Worm (Caenorhabditis elegans) whole organism, L1 larva: ENCODE data around the gene B0238.12.

ENCODE experiments used
- C04F5.9 ChIP-seq: sonication (generic microtip); optimal IDR thresholded peaks from 2 replicates; lab custom pipeline; 2016; ENCODE audit warnings: missing genetic modification characterization, missing compliant biosample characterization
- C34B4.2 ChIP-seq: sonication (generic microtip); optimal IDR thresholded peaks from 2 replicates; lab custom pipeline; 2017; ENCODE audit warnings: mild to moderate bottlenecking, missing genetic modification characterization, missing compliant biosample characterization
- aha-1 ChIP-seq: fragments of 150-350 bp; optimal IDR thresholded peaks from 2 replicates; lab custom pipeline; 2014; ENCODE audit warnings: missing biosample characterization, missing genetic modification characterization
- aly-2 ChIP-seq: fragments of 150-350 bp; optimal IDR thresholded peaks from 2 replicates; lab custom pipeline; 2014; ENCODE audit warnings: missing biosample characterization, missing genetic modification characterization
- ceh-8 ChIP-seq: fragments of 200-800 bp; sonication (Bioruptor generic); optimal IDR thresholded peaks from 2 replicates; lab custom pipeline; 2018; ENCODE audit warnings: mild to moderate bottlenecking, missing genetic modification characterization, moderate library complexity, missing compliant biosample characterization
- ceh-88 ChIP-seq: fragments of 200-800 bp; sonication (Bioruptor generic); IDR thresholded peaks from 2 replicates; pipeline ENCODE4 v1.3.6; 2022; ENCODE audit warnings: missing genetic modification characterization, missing compliant biosample characterization
- ceh-90 ChIP-seq: sonication (generic microtip); optimal IDR thresholded peaks from 2 replicates; lab custom pipeline; 2016; ENCODE audit warnings: missing genetic modification characterization, missing compliant biosample characterization
- dpl-1 ChIP-seq, 3 experiments: fragments of 150-350 bp in 2 of 3; sonication (generic microtip) in 1 of 3; optimal IDR thresholded peaks; 2 replicates each; lab custom pipeline; 2014 to 2017; ENCODE audit warnings: missing biosample characterization in 3 of 3, missing genetic modification characterization in 3 of 3, missing genetic modification reagents in 3 of 3
- dsc-1 ChIP-seq: sonication (generic microtip); optimal IDR thresholded peaks from 2 replicates; lab custom pipeline; 2016; ENCODE audit warnings: mild to moderate bottlenecking, missing genetic modification characterization, missing compliant biosample characterization
- egl-27 ChIP-seq, 2 experiments: fragments of 150-350 bp in 1 of 2; sonication (generic microtip); optimal IDR thresholded peaks; 3 replicates each; lab custom pipeline; 2017 to 2018; ENCODE audit warnings: missing biosample characterization in 2 of 2, missing genetic modification characterization in 2 of 2, missing genetic modification reagents in 2 of 2
- elt-2 ChIP-seq: sonication (generic microtip); optimal IDR thresholded peaks from 2 replicates; lab custom pipeline; 2016; ENCODE audit warnings: missing genetic modification characterization, mild to moderate bottlenecking, inconsistent platforms, missing compliant biosample characterization, missing genetic modification reagents
- fkh-4 ChIP-seq: sonication (generic microtip); optimal IDR thresholded peaks from 2 replicates; lab custom pipeline; 2016; ENCODE audit warnings: missing compliant biosample characterization, missing genetic modification characterization, borderline replicate concordance
- grh-1 ChIP-seq: fragments of 200-800 bp; sonication (Bioruptor generic); IDR thresholded peaks from 2 replicates; pipeline ENCODE4 v1.3.6; 2022; ENCODE audit warnings: missing genetic modification reagents, missing genetic modification characterization, missing compliant biosample characterization
- hpl-2 ChIP-seq: fragments of 150-350 bp; optimal IDR thresholded peaks from 2 replicates; lab custom pipeline; 2014; ENCODE audit warnings: missing biosample characterization, missing genetic modification reagents, missing genetic modification characterization
- isw-1 ChIP-seq: fragments of 200-800 bp; sonication (Bioruptor generic); IDR thresholded peaks from 2 replicates; pipeline ENCODE4 v1.3.6; 2022; ENCODE audit warnings: missing genetic modification characterization, missing compliant biosample characterization
- jun-1 ChIP-seq: fragments of 150-350 bp; optimal IDR thresholded peaks from 2 replicates; lab custom pipeline; 2014; ENCODE audit warnings: missing biosample characterization, missing genetic modification reagents, missing genetic modification characterization
- lin-13 ChIP-seq: fragments of 150-350 bp; optimal IDR thresholded peaks from 2 replicates; lab custom pipeline; 2014; ENCODE audit warnings: missing biosample characterization, missing genetic modification reagents, missing genetic modification characterization
- lin-14 ChIP-seq: fragments of 200-800 bp; sonication (Bioruptor generic); optimal IDR thresholded peaks from 2 replicates; lab custom pipeline; 2018; ENCODE audit warnings: mild to moderate bottlenecking, missing genetic modification characterization, moderate library complexity, missing compliant biosample characterization
- lin-35 ChIP-seq, 2 experiments: fragments of 150-350 bp; optimal IDR thresholded peaks; 2 replicates each; lab custom pipeline; 2014; ENCODE audit warnings: missing biosample characterization in 2 of 2, missing genetic modification characterization in 2 of 2, missing genetic modification reagents in 2 of 2
- lsy-2 ChIP-seq, 2 experiments: fragments of 150-350 bp; optimal IDR thresholded peaks; 2 replicates each; lab custom pipeline; 2014; ENCODE audit warnings: missing biosample characterization in 2 of 2, missing genetic modification characterization in 2 of 2
- nhr-19 ChIP-seq: fragments of 200-800 bp; sonication (Bioruptor generic); conservative IDR thresholded peaks from 2 replicates; pipeline ENCODE4 v1.3.6; 2022; ENCODE audit warnings: missing genetic modification characterization, missing compliant biosample characterization
- nhr-237 ChIP-seq: fragments of 150-350 bp; optimal IDR thresholded peaks from 2 replicates; lab custom pipeline; 2014; ENCODE audit warnings: missing biosample characterization, missing genetic modification characterization
- nhr-71 ChIP-seq: sonication (generic microtip); optimal IDR thresholded peaks from 2 replicates; lab custom pipeline; 2016; ENCODE audit warnings: mild to moderate bottlenecking, missing genetic modification characterization, moderate library complexity, missing compliant biosample characterization
- nhr-76 ChIP-seq: sonication (generic microtip); optimal IDR thresholded peaks from 2 replicates; lab custom pipeline; 2017; ENCODE audit warnings: missing biosample characterization, missing genetic modification characterization
- pax-3 ChIP-seq: fragments of 200-800 bp; sonication (Bioruptor generic); optimal IDR thresholded peaks from 2 replicates; lab custom pipeline; 2018; ENCODE audit warnings: mild to moderate bottlenecking, missing genetic modification characterization, moderate library complexity, missing compliant biosample characterization
- pqm-1 ChIP-seq: sonication (generic microtip); optimal IDR thresholded peaks from 3 replicates; lab custom pipeline; 2017; ENCODE audit warnings: missing biosample characterization, missing genetic modification characterization
- rnt-1 ChIP-seq: sonication (generic microtip); optimal IDR thresholded peaks from 2 replicates; lab custom pipeline; 2016; ENCODE audit warnings: mild to moderate bottlenecking, missing genetic modification characterization, moderate library complexity, missing compliant biosample characterization
- snpc-4 ChIP-seq: fragments of 150-350 bp; optimal IDR thresholded peaks from 2 replicates; lab custom pipeline; 2014; ENCODE audit warnings: missing biosample characterization, missing genetic modification characterization
- sox-4 ChIP-seq: sonication (generic microtip); optimal IDR thresholded peaks from 2 replicates; lab custom pipeline; 2016; ENCODE audit warnings: missing genetic modification characterization, missing compliant biosample characterization
- sptf-1 ChIP-seq: fragments of 150-350 bp; optimal IDR thresholded peaks from 2 replicates; lab custom pipeline; 2014; ENCODE audit warnings: missing biosample characterization, missing genetic modification characterization
- sup-37 ChIP-seq: fragments of 200-800 bp; sonication (Bioruptor generic); optimal IDR thresholded peaks from 2 replicates; lab custom pipeline; 2018; ENCODE audit warnings: mild to moderate bottlenecking, missing genetic modification characterization, missing compliant biosample characterization
- swsn-7 ChIP-seq: sonication (generic microtip); optimal IDR thresholded peaks from 2 replicates; lab custom pipeline; 2016; ENCODE audit warnings: missing genetic modification characterization, missing compliant biosample characterization
- vab-15 ChIP-seq: sonication (generic microtip); optimal IDR thresholded peaks from 2 replicates; lab custom pipeline; 2017; ENCODE audit warnings: missing genotype, mild to moderate bottlenecking, missing genetic modification characterization, missing compliant biosample characterization
- zag-1 ChIP-seq: fragments of 150-350 bp; optimal IDR thresholded peaks from 2 replicates; lab custom pipeline; 2014; ENCODE audit warnings: missing biosample characterization, missing genetic modification characterization
- zip-4 ChIP-seq: fragments of 200-800 bp; sonication (Bioruptor generic); optimal IDR thresholded peaks from 2 replicates; lab custom pipeline; 2018; ENCODE audit warnings: mild to moderate bottlenecking, missing genetic modification characterization, moderate library complexity, missing compliant biosample characterization
- ztf-11 ChIP-seq, 2 experiments: sonication (generic microtip); optimal IDR thresholded peaks; 2 replicates each; lab custom pipeline; 2016 to 2017; ENCODE audit warnings: missing genetic modification characterization in 2 of 2, missing biosample characterization in 1 of 2, missing compliant biosample characterization in 1 of 2

The B0238.12 gene

DNA sequence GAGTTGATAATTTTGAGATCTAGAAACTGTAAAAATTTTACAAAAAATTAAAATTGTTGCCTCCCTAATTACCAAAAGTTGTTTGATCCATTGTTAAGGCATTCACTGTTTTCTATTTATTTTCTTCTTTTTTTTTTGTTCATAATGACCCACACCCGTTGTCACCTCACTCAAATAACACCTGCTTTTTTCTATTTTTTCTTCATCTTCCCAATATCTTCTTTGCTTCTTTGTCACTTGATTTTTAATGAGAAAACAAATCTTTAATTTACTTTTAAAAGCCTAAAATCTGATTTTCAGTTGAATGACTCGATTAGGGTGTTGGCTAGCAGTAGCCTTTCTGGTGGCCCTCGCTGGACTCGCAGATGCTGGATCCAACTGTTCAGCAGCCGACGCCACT is 37.7 kb downstream of the B0238.12 start, which contains the start of gene ncx-2:
Gene ncx-2 (plus strand): TSS at position 301 of the 400 bp plus-strand sequence.
- TF ChIP-seq nhr-71 (tag; lab: Kevin White, UChicago) (no peak), ceh-90 (tag; lab: Kevin White, UChicago) (no peak), vab-15 (tag; lab: Kevin White, UChicago) (no peak), jun-1 (tag; lab: Kevin White, UChicago) (no peak), pax-3 (tag; lab: Kevin White, UChicago) (no peak), ceh-8 (GFP tag; lab: Kevin White, UChicago) (no peak), egl-27 (tag; optimal IDR thresholded peaks at IDR 0.05; lab: Kevin White, UChicago) (no peak), zip-4 (GFP tag; lab: Kevin White, UChicago) (no peak), lin-13 (GFP tag; lab: Kevin White, UChicago) (no peak), sox-4 (tag; lab: Kevin White, UChicago) (no peak), nhr-76 (tag; lab: Kevin White, UChicago) (no peak), dpl-1 (GFP tag; optimal IDR thresholded peaks at IDR 0.05; lab: Kevin White, UChicago) (no peak), isw-1 (GFP tag; lab: Robert Waterston, UW) (no peak), sptf-1 (no peak), C04F5.9 (tag; lab: Kevin White, UChicago) (no peak), ceh-88 (GFP tag; lab: Robert Waterston, UW) (no peak), lin-14 (GFP tag; lab: Kevin White, UChicago) (no peak), sup-37 (no peak)

ce11 chrV:5304366-5304765 is 38.7 kb downstream of the B0238.12 start:
- TF ChIP-seq dsc-1 (peak; percentile 97), swsn-7 (tag; lab: Kevin White, UChicago) (no peak), fkh-4 (tag; lab: Kevin White, UChicago) (peak; percentile 93)

DNA sequence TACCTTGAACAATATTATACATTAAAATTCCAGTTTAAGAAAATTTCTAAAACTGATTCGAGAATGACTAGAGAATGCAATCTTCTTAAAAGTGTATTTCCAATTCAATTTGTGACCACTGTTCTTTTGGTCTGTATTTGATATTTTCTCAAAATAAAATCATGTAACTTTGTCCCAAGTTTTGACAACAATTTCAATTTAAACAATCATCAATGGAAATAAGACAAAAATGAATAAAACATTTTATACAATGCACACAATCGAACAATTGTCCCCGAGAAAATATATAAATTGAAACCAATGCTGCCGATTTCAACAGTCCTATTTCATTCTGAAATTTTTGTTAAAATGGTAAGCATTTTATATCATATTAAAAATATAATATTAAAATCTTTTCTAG is 46.0 kb downstream of the B0238.12 start, which contains the start of gene C10G8.4:
Gene C10G8.4 (plus strand): TSS at position 301 of the 400 bp plus-strand sequence.
- no peak for TF ChIP-seq lin-35 (GFP tag; optimal IDR thresholded peaks at IDR 0.05; lab: Kevin White, UChicago)
- no peak for TF ChIP-seq pqm-1 (tag; lab: Kevin White, UChicago)
- TF ChIP-seq sox-4 (tag; lab: Kevin White, UChicago): no peak
- no peak for TF ChIP-seq isw-1 (GFP tag; lab: Robert Waterston, UW)
- TF ChIP-seq, all 84 proteins: peak for 0

DNA sequence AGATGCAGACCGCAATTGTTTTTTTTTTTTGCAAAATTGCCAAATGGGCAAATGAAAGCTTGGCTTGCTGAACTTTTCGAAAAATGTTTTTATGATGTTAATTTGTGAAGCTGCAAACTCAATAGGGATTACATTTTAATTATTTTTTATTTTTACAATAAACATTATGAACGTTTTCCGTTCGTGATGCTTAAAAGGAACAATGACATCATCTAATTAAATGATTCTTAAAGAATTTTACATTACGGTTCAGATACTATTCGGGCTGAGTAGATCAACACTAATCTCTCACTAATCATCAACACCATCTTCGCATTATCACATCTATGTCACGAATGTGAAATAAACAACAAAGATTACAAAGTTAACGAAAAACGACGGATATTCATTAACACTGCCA is 46.8 kb downstream of the B0238.12 start, which contains the start of gene C10G8.3:
Gene C10G8.3 (plus strand): TSS at position 301 of the 400 bp plus-strand sequence.
- TF ChIP-seq grh-1 (GFP tag; lab: Robert Waterston, UW): no peak
- no peak for TF ChIP-seq snpc-4 (tag; lab: Kevin White, UChicago)
- TF ChIP-seq aha-1 (tag; lab: Kevin White, UChicago): no peak
- TF ChIP-seq zag-1 (tag; lab: Kevin White, UChicago): no peak
- no peak for TF ChIP-seq elt-2
- TF ChIP-seq dsc-1: no peak
- TF ChIP-seq C34B4.2 (tag; lab: Kevin White, UChicago): no peak
- TF ChIP-seq ceh-90 (tag; lab: Kevin White, UChicago): no peak
- no peak for TF ChIP-seq nhr-237 (tag; lab: Kevin White, UChicago)
- no peak for TF ChIP-seq rnt-1 (tag; lab: Kevin White, UChicago)
- TF ChIP-seq swsn-7 (tag; lab: Kevin White, UChicago): no peak
- no peak for TF ChIP-seq hpl-2 (GFP tag; lab: Kevin White, UChicago)
- no peak for TF ChIP-seq lsy-2 (tag; optimal IDR thresholded peaks at IDR 0.05; lab: Kevin White, UChicago)
- TF ChIP-seq, all 84 proteins: peak for 0

DNA sequence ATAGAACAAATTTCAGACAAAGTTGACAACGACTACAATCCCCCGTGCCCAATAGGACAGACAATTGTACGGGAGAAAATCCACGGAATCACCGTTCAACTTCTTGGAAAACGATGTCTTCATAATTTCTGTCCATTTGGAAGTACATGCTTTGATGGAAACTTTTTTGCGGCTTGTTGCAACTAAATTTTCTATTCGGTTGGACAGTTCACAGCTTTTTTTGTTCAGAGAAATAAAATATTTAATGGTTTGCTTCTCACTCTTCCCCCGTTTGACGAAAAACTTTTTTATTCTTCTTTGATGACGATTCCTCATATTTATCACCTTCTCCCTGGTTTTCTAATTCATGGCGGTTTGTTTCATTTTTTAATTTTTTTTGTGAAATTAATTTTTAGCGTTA is 48.5 kb downstream of the B0238.12 start, which contains the start of gene C10G8.2:
Gene C10G8.2 (plus strand): TSS at position 301 of the 400 bp plus-strand sequence.
- TF ChIP-seq ztf-11 (tag; optimal IDR thresholded peaks at IDR 0.05; lab: Kevin White, UChicago): no peak
- TF ChIP-seq lsy-2 (tag; optimal IDR thresholded peaks at IDR 0.05; lab: Kevin White, UChicago): no peak
- no peak for TF ChIP-seq nhr-19 (GFP tag; lab: Robert Waterston, UW)
- TF ChIP-seq nhr-237 (tag; lab: Kevin White, UChicago): no peak
- no peak for TF ChIP-seq aly-2 (tag; lab: Kevin White, UChicago)
